Worm (Caenorhabditis elegans): ENCODE data around the gene ZC204.14.

The ZC204.14 gene

ce11 chrII:1621795-1622194 is 41.0 kb downstream of the ZC204.14 start:
- TF ChIP-seq nhr-80 (tag; optimal IDR thresholded peaks at IDR 0.05) (peak; percentile 5), sdz-38 (tag; optimal IDR thresholded peaks at IDR 0.05) (no peak)

ce11 chrII:1621180-1621579 is 41.6 kb downstream of the ZC204.14 start, which contains the start of gene fbxa-158:
Gene fbxa-158 (minus strand): TSS chrII:1621280.
- TF ChIP-seq let-526 (GFP tag; IDR thresholded peaks at IDR 0.05) = no peak

ce11 chrII:1618948-1619347 is 43.8 kb downstream of the ZC204.14 start, which contains the start of gene fbxa-166:
Gene fbxa-166 (minus strand): TSS chrII:1619048.
- no peak for TF ChIP-seq snpc-1.3 (tag; optimal IDR thresholded peaks at IDR 0.05; ENCODE audit: insufficient read depth)
- no peak for TF ChIP-seq unc-130 (GFP tag; optimal IDR thresholded peaks at IDR 0.05)
- TF ChIP-seq bed-2 (GFP tag; IDR thresholded peaks at IDR 0.05) = no peak
- TF ChIP-seq ceh-40 (GFP tag; IDR thresholded peaks at IDR 0.05) = no peak
- TF ChIP-seq F39B2.1 (GFP tag; IDR thresholded peaks at IDR 0.05) = no peak
- TF ChIP-seq Y56A3A.18 (GFP tag; IDR thresholded peaks at IDR 0.05) = no peak
- no peak for TF ChIP-seq K12H6.12 (tag; optimal IDR thresholded peaks at IDR 0.05)
- no peak for TF ChIP-seq F52B5.7 (tag; optimal IDR thresholded peaks at IDR 0.05)
- TF ChIP-seq T07F8.4 (tag; optimal IDR thresholded peaks at IDR 0.05) = no peak
- TF ChIP-seq atf-7 (tag; optimal IDR thresholded peaks at IDR 0.05) = no peak
- no peak for TF ChIP-seq rpc-1 (optimal IDR thresholded peaks at IDR 0.05)
- no peak for TF ChIP-seq rpc-1 (tag; optimal IDR thresholded peaks at IDR 0.05)
- TF ChIP-seq F23B12.7 (tag; optimal IDR thresholded peaks at IDR 0.05; ENCODE audit: insufficient read depth) = no peak
- no peak for TF ChIP-seq aptf-2 (GFP tag; conservative IDR thresholded peaks at IDR 0.05)
- TF ChIP-seq athp-1 (tag; optimal IDR thresholded peaks at IDR 0.05) = no peak
- no peak for TF ChIP-seq B0035.1 (tag; optimal IDR thresholded peaks at IDR 0.05)
- TF ChIP-seq nhr-80 (tag; optimal IDR thresholded peaks at IDR 0.05) = no peak

ce11 chrII:1616382-1616781 is 46.4 kb downstream of the ZC204.14 start, which contains the start of gene fbxa-165:
Gene fbxa-165 (minus strand): TSS chrII:1616482.
- TF ChIP-seq hsf-1 (GFP tag; IDR thresholded peaks at IDR 0.05) (no peak), cebp-1 (GFP tag; IDR thresholded peaks at IDR 0.05) (no peak), cebp-1 (tag; optimal IDR thresholded peaks at IDR 0.05) (no peak), C06A6.2 (GFP tag; conservative IDR thresholded peaks at IDR 0.05) (no peak), T07F8.4 (tag; optimal IDR thresholded peaks at IDR 0.05) (no peak), K12H6.12 (tag; optimal IDR thresholded peaks at IDR 0.05) (no peak), ztf-25 (GFP tag; IDR thresholded peaks at IDR 0.05) (no peak), let-526 (GFP tag; IDR thresholded peaks at IDR 0.05) (no peak), F52B5.7 (tag; optimal IDR thresholded peaks at IDR 0.05) (no peak), sdz-38 (tag; optimal IDR thresholded peaks at IDR 0.05) (no peak), ceh-27 (GFP tag; optimal IDR thresholded peaks at IDR 0.05) (no peak), fkh-3 (tag; optimal IDR thresholded peaks at IDR 0.05) (no peak)

ce11 chrII:1613972-1614371 is 48.8 kb downstream of the ZC204.14 start, which contains the start of gene fbxa-164:
Gene fbxa-164 (minus strand): TSS chrII:1614072.
- TF ChIP-seq aptf-2 (GFP tag; conservative IDR thresholded peaks at IDR 0.05) = no peak
- no peak for TF ChIP-seq bed-2 (GFP tag; IDR thresholded peaks at IDR 0.05)
- TF ChIP-seq Y53F4B.3 (GFP tag; IDR thresholded peaks at IDR 0.05) = no peak
- no peak for TF ChIP-seq lin-40 (tag; optimal IDR thresholded peaks at IDR 0.05)
